Worm (Caenorhabditis elegans) whole organism, late embryonic: ENCODE measurements around the gene dpy-31.

Experiments used
- ceh-18 ChIP-seq: sonication (generic microtip); optimal IDR thresholded peaks from 2 replicates; lab custom pipeline; 2016; ENCODE audit warnings: missing genetic modification characterization, missing compliant biosample characterization
- ceh-24 ChIP-seq: sonication (generic microtip); optimal IDR thresholded peaks from 2 replicates; lab custom pipeline; 2016; ENCODE audit warnings: mild to moderate bottlenecking, missing genetic modification characterization, missing compliant biosample characterization
- fkh-10 ChIP-seq: fragments of 150-350 bp; optimal IDR thresholded peaks from 2 replicates; lab custom pipeline; 2014; ENCODE audit warnings: missing biosample characterization, missing genetic modification reagents, missing genetic modification characterization
- lin-11 ChIP-seq: fragments of 200-800 bp; sonication (Bioruptor generic); optimal IDR thresholded peaks from 2 replicates; lab custom pipeline; 2018; ENCODE audit warnings: mild to moderate bottlenecking, missing genetic modification characterization, missing compliant biosample characterization
- madf-2 ChIP-seq: sonication (generic microtip); optimal IDR thresholded peaks from 2 replicates; lab custom pipeline; 2017; ENCODE audit warnings: missing genetic modification characterization, missing compliant biosample characterization
- nhr-232 ChIP-seq: sonication (generic microtip); optimal IDR thresholded peaks from 2 replicates; lab custom pipeline; 2016; ENCODE audit warnings: missing genetic modification characterization, missing compliant biosample characterization
- pag-3 ChIP-seq: sonication (generic microtip); optimal IDR thresholded peaks from 2 replicates; lab custom pipeline; 2016; ENCODE audit warnings: missing compliant biosample characterization, missing genetic modification characterization, borderline replicate concordance
- tbx-7 ChIP-seq: sonication (generic microtip); optimal IDR thresholded peaks from 2 replicates; lab custom pipeline; 2016; ENCODE audit warnings: missing genotype, missing genetic modification characterization, missing compliant biosample characterization
- unc-55 ChIP-seq: sonication (generic microtip); optimal IDR thresholded peaks from 2 replicates; lab custom pipeline; 2017; ENCODE audit warnings: missing biosample characterization, missing genetic modification reagents, missing genetic modification characterization
- unc-86 ChIP-seq: sonication (generic microtip); optimal IDR thresholded peaks from 2 replicates; lab custom pipeline; 2016; ENCODE audit warnings: missing genetic modification characterization, missing compliant biosample characterization

ce11 chrIII:7234148-7234547 is 32.1 kb downstream of the dpy-31 start, which contains the start of gene ndus-8:
- TF ChIP-seq fkh-10 (GFP tag; lab: Kevin White, UChicago) (no peak), unc-55 (GFP tag; lab: Kevin White, UChicago) (no peak), unc-86 (tag; lab: Kevin White, UChicago) (no peak), madf-2 (no peak), pag-3 (tag; lab: Kevin White, UChicago) (no peak), ceh-24 (tag; lab: Kevin White, UChicago) (no peak), nhr-232 (tag; lab: Kevin White, UChicago) (no peak), ceh-18 (tag; lab: Kevin White, UChicago) (no peak), tbx-7 (tag; lab: Kevin White, UChicago) (no peak), lin-11 (no peak)
